Fruit fly (Drosophila melanogaster) whole organism, embryonic: Measurements from ENCODE around the gene CG6983.
A peak's percentile ranks its signal among the peaks of the same experiment; 100 is the strongest.

Experiments used
- CG10147 ChIP-seq: fragments of 200-800 bp; sonication (Bioruptor generic); optimal IDR thresholded peaks from 2 replicates; lab custom pipeline; 2019; ENCODE audit warnings: missing biosample characterization, mild to moderate bottlenecking, missing genetic modification characterization, moderate library complexity
- CG12071 ChIP-seq: fragments of 200-800 bp; sonication (Bioruptor generic); optimal IDR thresholded peaks from 3 replicates; lab custom pipeline; 2018; ENCODE audit warnings: missing biosample characterization, mild to moderate bottlenecking, missing genetic modification characterization
- CG14667 ChIP-seq: fragments of 200-800 bp; sonication (Bioruptor generic); IDR thresholded peaks from 2 replicates; pipeline ENCODE4 v1.3.6; 2022; ENCODE audit warnings: missing biosample characterization, missing genetic modification characterization
- CG14710 ChIP-seq: fragments of 200-800 bp; sonication (Bioruptor generic); optimal IDR thresholded peaks from 3 replicates; lab custom pipeline; 2019; ENCODE audit warnings: missing biosample characterization, mild to moderate bottlenecking, missing genetic modification characterization, moderate library complexity
- CG17328 ChIP-seq: fragments of 200-800 bp; sonication (Bioruptor generic); IDR thresholded peaks from 2 replicates; pipeline ENCODE4 v1.3.6; 2022; ENCODE audit warnings: missing biosample characterization, missing genetic modification characterization
- CG18599 ChIP-seq: fragments of 200-800 bp; sonication (Bioruptor generic); optimal IDR thresholded peaks from 3 replicates; lab custom pipeline; 2017; ENCODE audit warnings: missing biosample characterization, missing genetic modification characterization, mild to moderate bottlenecking, moderate library complexity, missing genetic modification reagents
- CG18764 ChIP-seq: fragments of 200-800 bp; sonication (Bioruptor generic); optimal IDR thresholded peaks from 3 replicates; lab custom pipeline; 2016; ENCODE audit warnings: missing biosample characterization, missing genetic modification characterization
- CG2199 ChIP-seq: fragments of 200-800 bp; sonication (Bioruptor generic); IDR thresholded peaks from 3 replicates; pipeline ENCODE4 v1.3.6; 2022; ENCODE audit warnings: missing biosample characterization, missing genetic modification characterization
- CG2202 ChIP-seq: fragments of 200-800 bp; sonication (Bioruptor generic); optimal IDR thresholded peaks from 2 replicates; lab custom pipeline; 2018; ENCODE audit warnings: missing biosample characterization, mild to moderate bottlenecking, missing genetic modification characterization
- CG3281 ChIP-seq: fragments of 200-800 bp; sonication (Bioruptor generic); optimal IDR thresholded peaks from 3 replicates; lab custom pipeline; 2017; ENCODE audit warnings: missing biosample characterization, mild to moderate bottlenecking, missing genetic modification characterization
- CG34376 ChIP-seq: fragments of 200-800 bp; sonication (Bioruptor generic); optimal IDR thresholded peaks from 2 replicates; lab custom pipeline; 2018; ENCODE audit warnings: missing biosample characterization, mild to moderate bottlenecking, missing genetic modification characterization
- CG4360 ChIP-seq: fragments of 200-800 bp; sonication (Bioruptor generic); IDR thresholded peaks from 2 replicates; pipeline ENCODE4 v1.3.6; 2022; ENCODE audit warnings: missing biosample characterization, missing genetic modification characterization
- CG4404 ChIP-seq: fragments of 200-800 bp; sonication (Bioruptor generic); IDR thresholded peaks from 2 replicates; pipeline ENCODE4 v1.3.6; 2022; ENCODE audit warnings: missing biosample characterization, missing genetic modification characterization
- CG4424 ChIP-seq: fragments of 200-800 bp; sonication (Bioruptor generic); optimal IDR thresholded peaks from 3 replicates; lab custom pipeline; 2016; ENCODE audit warnings: missing biosample characterization, missing genetic modification characterization
- D19B ChIP-seq: fragments of 200-800 bp; sonication (Bioruptor generic); optimal IDR thresholded peaks from 2 replicates; lab custom pipeline; 2017; ENCODE audit warnings: missing biosample characterization, mild to moderate bottlenecking, missing genetic modification characterization
- Eip74EF ChIP-seq, 2 experiments: fragments of 200-800 bp in 1 of 2; fragments of >200 bp in 1 of 2; sonication (Bioruptor generic) in 1 of 2; optimal IDR thresholded peaks; 2 replicates each; lab custom pipeline; 2017 to 2019; ENCODE audit warnings: missing biosample characterization in 2 of 2, missing genetic modification characterization in 2 of 2, mild to moderate bottlenecking in 1 of 2, moderate library complexity in 1 of 2
- Ets65A ChIP-seq: fragments of 200-800 bp; sonication (Bioruptor generic); peaks from one replicate; lab custom pipeline; 2016; ENCODE audit warnings: missing biosample characterization, missing genetic modification characterization
- Hr78 ChIP-seq, 2 experiments: fragments of 200-800 bp in 1 of 2; fragments of >200 bp in 1 of 2; sonication (Bioruptor generic) in 1 of 2; optimal IDR thresholded peaks; 2 replicates each; lab custom pipeline; 2017 to 2019; ENCODE audit warnings: missing biosample characterization in 2 of 2, missing genetic modification characterization in 2 of 2, mild to moderate bottlenecking in 1 of 2, moderate library complexity in 1 of 2
- Mes4 ChIP-seq: fragments of 200-800 bp; sonication (Bioruptor generic); optimal IDR thresholded peaks from 2 replicates; lab custom pipeline; 2016; ENCODE audit warnings: missing biosample characterization, missing genetic modification characterization
- Nf-YB ChIP-seq: fragments of 200-800 bp; sonication (Bioruptor generic); optimal IDR thresholded peaks from 3 replicates; lab custom pipeline; 2019; ENCODE audit warnings: missing biosample characterization, mild to moderate bottlenecking, missing genetic modification characterization, moderate library complexity
- NfI ChIP-seq: fragments of 200-800 bp; sonication (Bioruptor generic); optimal IDR thresholded peaks from 3 replicates; lab custom pipeline; 2018; ENCODE audit warnings: missing biosample characterization, mild to moderate bottlenecking, missing genetic modification characterization, moderate library complexity
- Pdp1 ChIP-seq, 2 experiments: fragments of 200-800 bp; sonication (Bioruptor generic); optimal IDR thresholded peaks; 3 replicates each; lab custom pipeline; 2016; ENCODE audit warnings: missing biosample characterization in 2 of 2, missing genetic modification characterization in 2 of 2, mild to moderate bottlenecking in 1 of 2, moderate library complexity in 1 of 2
- Sin3A ChIP-seq: fragments of >200 bp; optimal IDR thresholded peaks from 2 replicates; lab custom pipeline; 2018
- TFAM ChIP-seq: fragments of 200-800 bp; sonication (Bioruptor generic); optimal IDR thresholded peaks from 2 replicates; lab custom pipeline; 2017; ENCODE audit warnings: missing biosample characterization, missing genetic modification characterization, inconsistent platforms
- Xbp1 ChIP-seq: fragments of 200-800 bp; sonication (Bioruptor generic); optimal IDR thresholded peaks from 3 replicates; lab custom pipeline; 2016; ENCODE audit warnings: missing biosample characterization, mild to moderate bottlenecking, missing genetic modification characterization
- abd-A ChIP-seq: fragments of 200-800 bp; sonication (Bioruptor generic); optimal IDR thresholded peaks from 3 replicates; lab custom pipeline; 2019; ENCODE audit warnings: missing biosample characterization, mild to moderate bottlenecking, missing genetic modification characterization, moderate library complexity
- chinmo ChIP-seq: fragments of 200-800 bp; sonication (Bioruptor generic); IDR thresholded peaks from 4 replicates; pipeline ENCODE4 v1.3.6; 2022; ENCODE audit warnings: missing biosample characterization, missing genetic modification characterization; ENCODE audit not compliant: partially characterized antibody
- dmrt11E ChIP-seq: fragments of 200-800 bp; sonication (Bioruptor generic); optimal IDR thresholded peaks from 3 replicates; lab custom pipeline; 2018; ENCODE audit warnings: missing biosample characterization, mild to moderate bottlenecking, missing genetic modification characterization, moderate library complexity
- emc ChIP-seq: fragments of 200-800 bp; sonication (Bioruptor generic); optimal IDR thresholded peaks from 2 replicates; lab custom pipeline; 2016; ENCODE audit warnings: missing biosample characterization, missing genetic modification characterization
- eve ChIP-seq, 2 experiments: fragments of >200 bp; optimal IDR thresholded peaks; 2 replicates each; lab custom pipeline; 2017; ENCODE audit warnings: missing biosample characterization in 2 of 2, missing genetic modification characterization in 2 of 2
- eyg ChIP-seq: fragments of 200-800 bp; sonication (Bioruptor generic); optimal IDR thresholded peaks from 3 replicates; lab custom pipeline; 2016; ENCODE audit warnings: missing biosample characterization, missing genetic modification characterization
- gcm ChIP-seq: fragments of 200-800 bp; sonication (Bioruptor generic); optimal IDR thresholded peaks from 2 replicates; lab custom pipeline; 2019; ENCODE audit warnings: missing biosample characterization, mild to moderate bottlenecking, missing genetic modification characterization, moderate library complexity
- gsb ChIP-seq: fragments of 200-800 bp; sonication (Bioruptor generic); IDR thresholded peaks from 2 replicates; pipeline ENCODE4 v1.3.6; 2022; ENCODE audit warnings: missing biosample characterization, missing genetic modification characterization
- gsb-n ChIP-seq: fragments of 200-800 bp; sonication (Bioruptor generic); optimal IDR thresholded peaks from 3 replicates; lab custom pipeline; 2018; ENCODE audit warnings: missing biosample characterization, mild to moderate bottlenecking, missing genetic modification characterization
- hth ChIP-seq: fragments of >200 bp; optimal IDR thresholded peaks from 2 replicates; lab custom pipeline; 2017; ENCODE audit warnings: inconsistent platforms
- ken ChIP-seq: fragments of 200-800 bp; sonication (Bioruptor generic); IDR thresholded peaks from 3 replicates; pipeline ENCODE4 v1.3.6; 2022; ENCODE audit warnings: missing biosample characterization, missing genetic modification characterization
- nau ChIP-seq: fragments of 200-800 bp; sonication (Bioruptor generic); optimal IDR thresholded peaks from 3 replicates; lab custom pipeline; 2017; ENCODE audit warnings: missing biosample characterization, mild to moderate bottlenecking, missing genetic modification characterization, missing genetic modification reagents
- odd ChIP-seq: fragments of 200-800 bp; sonication (Bioruptor generic); optimal IDR thresholded peaks from 2 replicates; lab custom pipeline; 2017; ENCODE audit warnings: missing biosample characterization, mild to moderate bottlenecking, missing genetic modification characterization
- salm ChIP-seq: fragments of 200-800 bp; sonication (Bioruptor generic); optimal IDR thresholded peaks from 2 replicates; lab custom pipeline; 2018; ENCODE audit warnings: missing biosample characterization, mild to moderate bottlenecking, missing genetic modification characterization
- tll ChIP-seq, 2 experiments: fragments of 200-800 bp in 1 of 2; fragments of >200 bp in 1 of 2; sonication (Bioruptor generic) in 1 of 2; optimal IDR thresholded peaks; 2 replicates each; lab custom pipeline; 2017 to 2019; ENCODE audit warnings: missing biosample characterization in 2 of 2, missing genetic modification characterization in 2 of 2, mild to moderate bottlenecking in 1 of 2, moderate library complexity in 1 of 2
- twi ChIP-seq: fragments of 200-800 bp; optimal IDR thresholded peaks from 2 replicates; lab custom pipeline; 2019; ENCODE audit warnings: missing biosample characterization, mild to moderate bottlenecking, missing genetic modification characterization, moderate library complexity
- usp ChIP-seq: fragments of >200 bp; optimal IDR thresholded peaks from 2 replicates; lab custom pipeline; 2017; ENCODE audit warnings: missing biosample characterization, missing genetic modification characterization
- vvl ChIP-seq: fragments of 200-800 bp; sonication (Bioruptor generic); IDR thresholded peaks from 2 replicates; pipeline ENCODE4 v1.3.6; 2022; ENCODE audit warnings: missing biosample characterization, missing genetic modification characterization
- z ChIP-seq: fragments of 200-800 bp; sonication (Bioruptor generic); IDR thresholded peaks from 3 replicates; pipeline ENCODE4 v1.3.6; 2022; ENCODE audit warnings: missing biosample characterization, missing genetic modification characterization
- zen ChIP-seq: fragments of 200-800 bp; sonication (Bioruptor generic); optimal IDR thresholded peaks from 3 replicates; lab custom pipeline; 2018; ENCODE audit warnings: missing biosample characterization, mild to moderate bottlenecking, missing genetic modification characterization, moderate library complexity
- zen2 ChIP-seq: fragments of 200-800 bp; sonication (Bioruptor generic); IDR thresholded peaks from 3 replicates; pipeline ENCODE4 v1.3.6; 2022; ENCODE audit warnings: missing biosample characterization, missing genetic modification characterization; ENCODE audit not compliant: partially characterized antibody
- zf30C ChIP-seq: fragments of 200-800 bp; sonication (Bioruptor generic); optimal IDR thresholded peaks from 3 replicates; lab custom pipeline; 2018; ENCODE audit warnings: missing biosample characterization, mild to moderate bottlenecking, missing genetic modification characterization

CG6983 gene

DNA sequence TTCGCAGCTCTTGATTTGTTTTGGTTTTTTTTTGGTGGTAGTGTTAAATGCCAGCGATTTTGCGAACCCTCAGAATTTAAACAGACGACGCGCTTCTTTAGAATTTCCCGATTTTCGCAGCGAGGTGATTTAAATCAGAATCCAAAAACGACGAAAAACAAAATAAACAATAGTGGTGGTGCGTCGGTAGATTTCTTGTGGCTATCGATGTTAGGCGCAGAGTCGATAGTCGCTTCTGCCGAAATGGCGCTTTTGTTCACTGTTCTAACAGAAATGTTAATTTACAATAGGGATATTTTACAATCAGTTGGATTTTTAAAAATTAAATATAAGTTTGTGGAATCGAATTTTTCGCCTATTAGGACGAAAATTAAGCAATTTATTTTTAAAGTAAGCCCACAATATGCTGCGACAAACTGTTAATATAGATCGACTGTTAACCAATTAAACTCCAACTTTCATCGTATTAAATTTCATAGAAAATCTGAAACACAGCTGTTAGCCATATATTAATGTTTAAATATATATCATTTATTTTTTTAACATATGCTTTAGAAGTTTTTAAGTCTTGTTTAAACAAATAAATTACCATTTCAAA, at the start of gene CG6983 (continued):
- TF ChIP-seq NfI (GFP tag; lab: Kevin White, UChicago) (peak; percentile 6), eve (GFP tag; optimal IDR thresholded peaks at IDR 0.05; lab: Kevin White, UChicago) (no peak), abd-A (tag; lab: Kevin White, UChicago) (no peak), CG14667 (GFP tag; lab: Robert Waterston, UW) (no peak), odd (GFP tag; lab: Kevin White, UChicago) (no peak), CG10147 (GFP tag; lab: Kevin White, UChicago) (no peak), CG14710 (no peak)
- TF ChIP-seq, all 482 proteins: peak for 71

DNA sequence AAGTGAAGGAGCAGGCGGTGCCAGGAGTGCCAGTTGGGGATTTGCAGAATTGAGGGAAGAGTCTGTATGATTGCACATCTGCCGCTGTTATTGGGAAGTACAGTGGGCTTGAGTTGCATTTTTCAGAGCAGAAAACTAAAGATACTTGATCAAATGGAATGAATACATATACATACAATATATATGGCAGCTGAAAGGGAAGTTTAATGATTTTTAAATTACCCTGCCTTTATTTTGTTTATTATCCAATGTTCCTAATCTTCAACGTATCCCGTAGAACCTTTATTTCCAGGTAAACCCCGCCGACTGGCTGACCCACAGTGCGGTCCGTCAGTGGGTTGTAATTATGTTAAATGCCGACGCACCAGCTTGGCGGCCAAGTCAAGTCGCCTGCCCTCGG, 31.8 kb upstream of the CG6983 start:
- TF ChIP-seq emc (GFP tag; lab: Kevin White, UChicago): no peak
- no peak for TF ChIP-seq CG2202 (tag; lab: Kevin White, UChicago)
- no peak for TF ChIP-seq CG17328 (GFP tag; lab: Robert Waterston, UW)
- TF ChIP-seq CG4424 (GFP tag; lab: Kevin White, UChicago): no peak
- TF ChIP-seq salm (tag; lab: Kevin White, UChicago): no peak
- TF ChIP-seq ken (GFP tag; lab: Robert Waterston, UW): no peak
- TF ChIP-seq zen: peak; percentile 91
- no peak for TF ChIP-seq hth (lab: Kevin White, UChicago)
- no peak for TF ChIP-seq Mes4
- no peak for TF ChIP-seq nau (GFP tag; lab: Kevin White, UChicago)
- TF ChIP-seq tll (GFP tag; optimal IDR thresholded peaks at IDR 0.05; lab: Kevin White, UChicago): peak in 1 of 2 experiments; percentile 28
- TF ChIP-seq Xbp1 (GFP tag; lab: Kevin White, UChicago): no peak
- TF ChIP-seq zen2 (GFP tag; lab: Robert Waterston, UW): no peak
- TF ChIP-seq Sin3A (lab: Kevin White, UChicago): no peak
- TF ChIP-seq Eip74EF (GFP tag; optimal IDR thresholded peaks at IDR 0.05; lab: Kevin White, UChicago): no peak
- no peak for TF ChIP-seq Nf-YB (GFP tag; lab: Kevin White, UChicago)
- TF ChIP-seq odd (GFP tag; lab: Kevin White, UChicago): no peak
- TF ChIP-seq Ets65A: peak; percentile 41
- no peak for TF ChIP-seq CG18764 (GFP tag; lab: Kevin White, UChicago)
- TF ChIP-seq CG4360 (GFP tag; lab: Robert Waterston, UW): no peak
- no peak for TF ChIP-seq eyg (GFP tag; lab: Kevin White, UChicago)
- TF ChIP-seq CG4404 (GFP tag; lab: Robert Waterston, UW): no peak
- TF ChIP-seq usp: no peak
- TF ChIP-seq TFAM (GFP tag; lab: Kevin White, UChicago): no peak
- TF ChIP-seq gsb (GFP tag; lab: Robert Waterston, UW): no peak
- no peak for TF ChIP-seq zf30C (GFP tag; lab: Kevin White, UChicago)
- no peak for TF ChIP-seq CG34376

DNA sequence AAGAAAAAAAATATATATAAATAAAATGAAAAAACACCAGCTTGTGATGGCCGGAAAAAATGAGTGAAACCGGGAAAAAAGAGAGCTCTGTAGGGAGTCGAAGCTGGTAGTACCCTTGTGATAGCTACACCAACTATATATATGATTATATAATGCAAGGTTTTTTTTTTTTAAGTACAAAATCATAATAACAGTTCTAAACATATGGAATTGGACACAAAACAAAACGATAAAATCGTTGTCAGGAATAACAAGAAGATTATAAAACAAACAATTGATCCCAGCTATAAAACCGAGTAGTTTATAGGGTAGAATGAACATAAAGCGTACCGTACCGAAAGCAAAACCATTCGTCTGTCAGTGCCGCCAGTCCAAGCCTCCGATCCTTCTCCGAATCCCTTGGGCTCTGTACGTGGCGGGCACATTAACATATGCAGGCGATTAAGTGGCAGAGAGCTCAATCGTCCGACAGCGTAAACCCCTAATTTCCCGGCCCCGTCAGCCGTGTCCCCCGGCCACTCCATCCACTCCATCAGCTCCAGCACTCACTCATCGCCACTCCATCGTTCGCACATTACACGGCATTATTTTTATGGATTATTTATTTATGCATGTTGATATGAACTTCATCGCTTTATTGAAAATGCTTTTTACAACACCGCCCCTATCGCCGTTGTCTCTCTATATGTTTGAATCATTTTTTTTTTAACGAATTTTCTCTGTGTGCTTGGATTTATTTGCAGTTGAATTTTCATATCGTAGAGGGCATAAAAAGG, 12.2 kb upstream of the CG6983 start:
- TF ChIP-seq Pdp1 (GFP tag; optimal IDR thresholded peaks at IDR 0.05; lab: Kevin White, UChicago) (peak in 1 of 2 experiments; percentile 72), vvl (peak; percentile 59; the same call in 1 of the 2 replicates), CG18599 (no peak), twi (tag; lab: Kevin White, UChicago) (peak; percentile 37), gsb-n (peak; percentile 39), dmrt11E (tag; lab: Kevin White, UChicago) (peak; percentile 22), CG12071 (GFP tag; lab: Kevin White, UChicago) (no peak), gcm (GFP tag; lab: Kevin White, UChicago) (peak; percentile 44), Hr78 (GFP tag; optimal IDR thresholded peaks at IDR 0.05; lab: Kevin White, UChicago) (no peak), chinmo (GFP tag; lab: Robert Waterston, UW) (no peak), D19B (peak; percentile 70), z (peak; percentile 71), CG2199 (0 out of 3 replicates have a peak, but pooled peaks have one; percentile 61), CG3281 (GFP tag; lab: Kevin White, UChicago) (no peak)
